Fruit fly (Drosophila melanogaster) whole organism, larva: ENCODE measurements around the gene CG15414.

Experiments used
- noc ChIP-seq: fragments of 200-800 bp; sonication (Bioruptor generic); optimal IDR thresholded peaks from 3 replicates; lab custom pipeline; 2019; ENCODE audit warnings: missing biosample characterization, mild to moderate bottlenecking, missing genetic modification characterization, moderate library complexity

CG15414 gene

dm6 chr2L:3490971-3491370 is at the start of gene CG15414:
Gene CG15414 (minus strand): TSS chr2L:3491071.
- no peak for TF ChIP-seq noc (tag; lab: Kevin White, UChicago)

- TF ChIP-seq noc (tag; lab: Kevin White, UChicago): no peak
Measured at dm6 chr2L:3539996-3540395, 49.1 kb upstream of the CG15414 start.

- no peak for TF ChIP-seq noc (tag; lab: Kevin White, UChicago)
Measured at dm6 chr2L:3539412-3539743, 48.5 kb upstream of the CG15414 start.

- TF ChIP-seq noc (tag; lab: Kevin White, UChicago): no peak
Measured at dm6 chr2L:3538564-3539411, 47.9 kb upstream of the CG15414 start, which contains the start of gene drm. Gene drm (plus strand): TSS chr2L:3539247.

- peak; percentile 10 for TF ChIP-seq noc (tag; lab: Kevin White, UChicago)
Measured at dm6 chr2L:3534227-3534842, 43.5 kb upstream of the CG15414 start.

dm6 chr2L:3532973-3533525 is 42.2 kb upstream of the CG15414 start:
- TF ChIP-seq noc (tag; lab: Kevin White, UChicago): no peak

- no peak for TF ChIP-seq noc (tag; lab: Kevin White, UChicago)
Measured at dm6 chr2L:3530186-3530832, 39.4 kb upstream of the CG15414 start, which contains the start of the genes Spindly and IFT57. Gene Spindly (minus strand): TSS chr2L:3530317. Gene IFT57 (plus strand): TSS chr2L:3530789.

dm6 chr2L:3524729-3525181 is 33.9 kb upstream of the CG15414 start, which contains the start of gene CG8852:
Gene CG8852 (plus strand): TSS chr2L:3525131.
- TF ChIP-seq noc (tag; lab: Kevin White, UChicago): no peak

dm6 chr2L:3523956-3524355 is 33.1 kb upstream of the CG15414 start, which contains the start of gene Sr-CIV:
Gene Sr-CIV (minus strand): TSS chr2L:3524056.
- no peak for TF ChIP-seq noc (tag; lab: Kevin White, UChicago)

dm6 chr2L:3519551-3519950 is 28.7 kb upstream of the CG15414 start, which contains the start of the genes CG3213 and CG8851:
Gene CG3213 (minus strand): TSS chr2L:3519651.
Gene CG8851 (plus strand): TSS chr2L:3519677.
- TF ChIP-seq noc (tag; lab: Kevin White, UChicago): no peak

dm6 chr2L:3514569-3515191 is 23.8 kb upstream of the CG15414 start, which contains the start of the genes LeuRS and CG17593:
Gene LeuRS (minus strand): TSS chr2L:3514656.
Gene CG17593 (plus strand): TSS chr2L:3514872.
- TF ChIP-seq noc (tag; lab: Kevin White, UChicago): no peak

- no peak for TF ChIP-seq noc (tag; lab: Kevin White, UChicago)
Measured at dm6 chr2L:3510002-3510401, 19.1 kb upstream of the CG15414 start, which contains the start of gene CG31954. Gene CG31954 (minus strand): TSS chr2L:3510102.

- no peak for TF ChIP-seq noc (tag; lab: Kevin White, UChicago)
Measured at dm6 chr2L:3507209-3508164, 16.6 kb upstream of the CG15414 start, which contains the start of gene tim. Gene tim (minus strand): TSS chr2L:3508119.

- no peak for TF ChIP-seq noc (tag; lab: Kevin White, UChicago)
Measured at dm6 chr2L:3506806-3507205, 15.9 kb upstream of the CG15414 start.
